Worm (Caenorhabditis elegans): ENCODE measurements around the gene gna-1.

DNA sequence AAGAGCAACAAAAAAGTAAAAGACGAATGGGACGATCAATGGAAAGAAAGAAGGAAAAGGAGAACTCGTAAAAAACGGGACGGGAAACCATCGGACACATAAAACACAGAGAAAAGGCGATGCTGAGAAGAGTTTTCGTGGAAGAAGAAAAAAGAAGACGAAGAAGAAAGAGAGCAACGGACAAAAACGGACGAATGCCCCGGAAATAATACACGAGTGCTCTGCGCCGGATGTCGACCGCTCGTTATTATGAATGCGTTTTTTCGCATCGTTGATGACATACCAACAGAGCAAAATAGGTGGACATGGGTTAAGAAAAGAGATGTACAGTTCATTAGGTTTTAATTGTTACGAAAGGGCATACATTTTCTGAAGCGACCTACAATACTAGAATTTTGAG is 44.3 kb downstream of the gna-1 start, which contains the start of gene Y22F5A.11:
- TF ChIP-seq C06A6.2 (GFP tag; conservative IDR thresholded peaks at IDR 0.05) (no peak), Y95B8A.8 (GFP tag; IDR thresholded peaks at IDR 0.05) (no peak), F39B2.1 (GFP tag; IDR thresholded peaks at IDR 0.05) (no peak), ZK185.1 (tag; optimal IDR thresholded peaks at IDR 0.05; ENCODE audit: poor library complexity, severe bottlenecking) (no peak), athp-1 (tag; optimal IDR thresholded peaks at IDR 0.05) (no peak), lin-26 (GFP tag; IDR thresholded peaks at IDR 0.05) (no peak), unc-62 (GFP tag; optimal IDR thresholded peaks at IDR 0.05) (no peak), madf-8 (GFP tag; conservative IDR thresholded peaks at IDR 0.05) (no peak), cebp-1 (GFP tag; IDR thresholded peaks at IDR 0.05) (no peak), cebp-1 (tag; optimal IDR thresholded peaks at IDR 0.05) (no peak), nfya-1 (tag; optimal IDR thresholded peaks at IDR 0.05; ENCODE audit: borderline replicate concordance, insufficient read depth) (no peak), B0336.3 (GFP tag; IDR thresholded peaks at IDR 0.05) (no peak), ztf-28 (GFP tag; IDR thresholded peaks at IDR 0.05) (no peak), him-1 (tag; optimal IDR thresholded peaks at IDR 0.05) (no peak)
